Worm (Caenorhabditis elegans) whole organism, L1 larva: ENCODE measurements around the gene R10E4.9.

Experiments
- aly-2 ChIP-seq: fragments of 150-350 bp; optimal IDR thresholded peaks from 2 replicates; lab custom pipeline; 2014; ENCODE audit warnings: missing biosample characterization, missing genetic modification characterization
- ama-1 ChIP-seq: fragments of 150-350 bp; optimal IDR thresholded peaks from 2 replicates; lab custom pipeline; 2014
- nhr-237 ChIP-seq: fragments of 150-350 bp; optimal IDR thresholded peaks from 2 replicates; lab custom pipeline; 2014; ENCODE audit warnings: missing biosample characterization, missing genetic modification characterization
- nhr-28 ChIP-seq: fragments of 150-350 bp; optimal IDR thresholded peaks from 2 replicates; lab custom pipeline; 2014; ENCODE audit warnings: missing biosample characterization, missing genetic modification characterization
- nhr-90 ChIP-seq: sonication (generic microtip); optimal IDR thresholded peaks from 2 replicates; lab custom pipeline; 2016; ENCODE audit warnings: mild to moderate bottlenecking, missing genetic modification characterization, missing compliant biosample characterization; ENCODE audit not compliant: poor library complexity
- zag-1 ChIP-seq: fragments of 150-350 bp; optimal IDR thresholded peaks from 2 replicates; lab custom pipeline; 2014; ENCODE audit warnings: missing biosample characterization, missing genetic modification characterization
- ztf-11 ChIP-seq, 2 experiments: sonication (generic microtip); optimal IDR thresholded peaks; 2 replicates each; lab custom pipeline; 2016 to 2017; ENCODE audit warnings: missing genetic modification characterization in 2 of 2, missing biosample characterization in 1 of 2, missing compliant biosample characterization in 1 of 2

- TF ChIP-seq nhr-90 (tag; lab: Kevin White, UChicago) (no peak), aly-2 (no peak), nhr-237 (tag; lab: Kevin White, UChicago) (no peak), zag-1 (tag; lab: Kevin White, UChicago) (no peak), ama-1 (lab: Kevin White, UChicago) (no peak), ztf-11 (tag; optimal IDR thresholded peaks at IDR 0.05; lab: Kevin White, UChicago) (no peak), nhr-28 (tag; lab: Kevin White, UChicago) (no peak)
These were observed 47.6 kb upstream of the R10E4.9 start, which contains the start of gene B0285.6 for ce11 chrIII:4349799-4350198.
